Fruit fly (Drosophila melanogaster): ENCODE measurements around the gene Kah.

DNA sequence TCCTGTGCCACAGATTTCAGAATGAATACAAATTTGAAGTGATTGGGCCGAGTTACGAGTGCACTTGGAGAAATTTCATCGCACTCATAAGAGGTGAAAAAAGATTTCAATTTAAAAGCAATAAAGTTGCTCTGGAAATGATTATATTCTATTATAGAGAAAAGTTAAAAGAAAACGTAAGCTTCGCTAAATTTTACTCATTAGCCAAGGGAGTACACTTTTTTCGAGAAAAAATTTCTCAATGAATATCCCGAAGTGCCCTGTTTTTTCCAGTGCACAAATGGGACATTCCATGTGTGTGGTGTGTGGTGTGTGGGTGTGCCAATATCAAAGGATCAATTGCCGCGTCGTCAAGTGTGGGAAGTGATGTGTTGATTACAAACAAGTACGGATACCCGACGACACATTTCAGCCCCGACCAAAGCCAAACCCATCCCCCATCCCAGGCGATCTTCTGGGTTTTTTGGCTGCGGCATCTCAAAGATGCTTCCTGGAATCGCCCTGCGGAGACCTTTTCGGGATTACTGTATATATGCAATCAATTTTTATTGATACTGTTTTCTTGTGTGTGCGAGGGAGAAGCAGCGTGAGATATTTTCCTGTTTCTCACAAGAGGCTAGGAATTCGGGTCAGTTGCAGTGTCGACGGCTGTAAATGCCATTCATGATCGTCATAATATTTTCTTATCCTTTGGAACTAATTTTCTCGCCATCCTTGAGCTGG is 24.7 kb upstream of the Kah start:
- TF ChIP-seq N (GFP tag; optimal IDR thresholded peaks at IDR 0.05) (no peak), HLH106 (tag; optimal IDR thresholded peaks at IDR 0.05) (no peak), Hr78 (GFP tag; optimal IDR thresholded peaks at IDR 0.05) (no peak), h (GFP tag; optimal IDR thresholded peaks at IDR 0.05) (peak; percentile 15), dmrt93B (GFP tag; optimal IDR thresholded peaks at IDR 0.05) (no peak), fru (GFP tag; optimal IDR thresholded peaks at IDR 0.05) (peak; percentile 21), OdsH (GFP tag; optimal IDR thresholded peaks at IDR 0.05) (no peak), lola (GFP tag; optimal IDR thresholded peaks at IDR 0.05) (no peak), Sp1 (GFP tag; optimal IDR thresholded peaks at IDR 0.05) (no peak), usp (GFP tag; optimal IDR thresholded peaks at IDR 0.05) (no peak), jim (GFP tag; optimal IDR thresholded peaks at IDR 0.05) (no peak), Hnf4 (GFP tag; optimal IDR thresholded peaks at IDR 0.05) (no peak), CrebA (GFP tag; optimal IDR thresholded peaks at IDR 0.05; ENCODE audit: borderline replicate concordance) (no peak)
